Worm (Caenorhabditis elegans) whole organism, late embryonic: Measurements from ENCODE around the gene gen-1.

Experiments
- ceh-30 ChIP-seq: fragments of 150-350 bp; optimal IDR thresholded peaks from 2 replicates; lab custom pipeline; 2014; ENCODE audit warnings: missing biosample characterization, missing genetic modification characterization
- che-1 ChIP-seq: sonication (generic microtip); optimal IDR thresholded peaks from 2 replicates; lab custom pipeline; 2016; ENCODE audit warnings: mild to moderate bottlenecking, missing genetic modification characterization, missing compliant biosample characterization
- hlh-30 ChIP-seq: sonication (generic microtip); optimal IDR thresholded peaks from 2 replicates; lab custom pipeline; 2017; ENCODE audit warnings: antibody characterized with exemption, missing genetic modification characterization, missing compliant biosample characterization; ENCODE audit not compliant: insufficient read depth

ce11 chrIII:6264447-6264846, 16.5 kb upstream of the gen-1 start, which contains the start of gene srg-5:
- no peak for TF ChIP-seq hlh-30 (tag; lab: Kevin White, UChicago)
- TF ChIP-seq che-1 (tag; lab: Kevin White, UChicago), result no peak
- TF ChIP-seq ceh-30 (tag; lab: Kevin White, UChicago), result no peak
